Fruit fly (Drosophila melanogaster) whole organism, pupa: ENCODE measurements around the gene gd.

Experiments used
- CG10348 ChIP-seq: fragments of 200-800 bp; sonication (Bioruptor generic); IDR thresholded peaks from 2 replicates; pipeline ENCODE4 v1.3.6; 2022; ENCODE audit warnings: missing biosample characterization, missing genetic modification characterization
- CG12605 ChIP-seq: fragments of 200-800 bp; sonication (Bioruptor generic); IDR thresholded peaks from 2 replicates; pipeline ENCODE4 v1.3.6; 2022; ENCODE audit warnings: missing biosample characterization, missing genetic modification characterization
- CG13204 ChIP-seq: fragments of 200-800 bp; sonication (Bioruptor generic); optimal IDR thresholded peaks from 2 replicates; lab custom pipeline; 2018; ENCODE audit warnings: missing biosample characterization, mild to moderate bottlenecking, missing genetic modification characterization, moderate library complexity
- CG14655 ChIP-seq: fragments of 200-800 bp; sonication (Bioruptor generic); optimal IDR thresholded peaks from 3 replicates; lab custom pipeline; 2017; ENCODE audit warnings: mild to moderate bottlenecking, missing biosample characterization, missing genetic modification reagents, missing genetic modification characterization
- CG15710 ChIP-seq: fragments of 200-800 bp; sonication (Bioruptor generic); optimal IDR thresholded peaks from 2 replicates; lab custom pipeline; 2018; ENCODE audit warnings: missing biosample characterization, mild to moderate bottlenecking, missing genetic modification characterization, moderate library complexity
- CG17806 ChIP-seq: fragments of 200-800 bp; sonication (Bioruptor generic); optimal IDR thresholded peaks from 2 replicates; lab custom pipeline; 2018; ENCODE audit warnings: missing biosample characterization, mild to moderate bottlenecking, missing genetic modification characterization, moderate library complexity
- CG32121 ChIP-seq: fragments of 200-800 bp; sonication (Bioruptor generic); IDR thresholded peaks from 2 replicates; pipeline ENCODE4 v1.3.6; 2022; ENCODE audit warnings: missing biosample characterization, missing genetic modification characterization
- CG34367 ChIP-seq: fragments of 200-800 bp; sonication (Bioruptor generic); optimal IDR thresholded peaks from 2 replicates; lab custom pipeline; 2018; ENCODE audit warnings: missing biosample characterization, mild to moderate bottlenecking, missing genetic modification characterization
- CG4496 ChIP-seq: fragments of 200-800 bp; sonication (Bioruptor generic); IDR thresholded peaks from 3 replicates; pipeline ENCODE4 v1.3.6; 2022; ENCODE audit warnings: missing biosample characterization, missing genetic modification characterization
- CG8159 ChIP-seq: fragments of 200-800 bp; sonication (Bioruptor generic); optimal IDR thresholded peaks from 3 replicates; lab custom pipeline; 2018; ENCODE audit warnings: missing biosample characterization, mild to moderate bottlenecking, missing genetic modification characterization, moderate library complexity
- CG8301 ChIP-seq: fragments of 200-800 bp; sonication (Bioruptor generic); optimal IDR thresholded peaks from 2 replicates; lab custom pipeline; 2018; ENCODE audit warnings: missing biosample characterization, mild to moderate bottlenecking, missing genetic modification characterization
- CG9948 ChIP-seq: fragments of 200-800 bp; sonication (Bioruptor generic); optimal IDR thresholded peaks from 2 replicates; lab custom pipeline; 2018; ENCODE audit warnings: missing biosample characterization, mild to moderate bottlenecking, missing genetic modification characterization, moderate library complexity
- D1 ChIP-seq: fragments of 200-800 bp; sonication (Bioruptor generic); optimal IDR thresholded peaks from 2 replicates; lab custom pipeline; 2018; ENCODE audit warnings: missing biosample characterization, mild to moderate bottlenecking, missing genetic modification characterization, moderate library complexity
- EcR ChIP-seq: fragments of 200-800 bp; sonication (Bioruptor generic); optimal IDR thresholded peaks from 3 replicates; lab custom pipeline; 2019; ENCODE audit warnings: missing biosample characterization, missing genetic modification characterization, mild to moderate bottlenecking, moderate library complexity, missing genetic modification reagents
- Ets98B ChIP-seq: fragments of 200-800 bp; sonication (Bioruptor generic); IDR thresholded peaks from 2 replicates; pipeline ENCODE4 v1.3.6; 2022; ENCODE audit warnings: missing biosample characterization, missing genetic modification characterization
- Pif1A ChIP-seq: fragments of 200-800 bp; sonication (Bioruptor generic); optimal IDR thresholded peaks from 3 replicates; lab custom pipeline; 2016; ENCODE audit warnings: missing biosample characterization, missing genetic modification characterization
- Pif1B ChIP-seq: fragments of 200-800 bp; sonication (Bioruptor generic); optimal IDR thresholded peaks from 3 replicates; lab custom pipeline; 2016; ENCODE audit warnings: missing biosample characterization, missing genetic modification characterization
- Snoo ChIP-seq: fragments of 200-800 bp; sonication (Bioruptor generic); optimal IDR thresholded peaks from 3 replicates; lab custom pipeline; 2017; ENCODE audit warnings: missing biosample characterization, mild to moderate bottlenecking, missing genetic modification characterization, inconsistent platforms
- fd96Ca ChIP-seq: fragments of 200-800 bp; sonication (Bioruptor generic); IDR thresholded peaks from 3 replicates; pipeline ENCODE4 v1.3.6; 2022; ENCODE audit warnings: missing biosample characterization, missing genetic modification characterization
- gl ChIP-seq: fragments of 200-800 bp; sonication (Bioruptor generic); optimal IDR thresholded peaks from 2 replicates; lab custom pipeline; 2018; ENCODE audit warnings: missing biosample characterization, mild to moderate bottlenecking, missing genetic modification characterization
- rn ChIP-seq: fragments of 200-800 bp; sonication (Bioruptor generic); IDR thresholded peaks from 2 replicates; pipeline ENCODE4 v1.3.6; 2022; ENCODE audit warnings: missing biosample characterization, missing genetic modification characterization

The gd gene

DNA sequence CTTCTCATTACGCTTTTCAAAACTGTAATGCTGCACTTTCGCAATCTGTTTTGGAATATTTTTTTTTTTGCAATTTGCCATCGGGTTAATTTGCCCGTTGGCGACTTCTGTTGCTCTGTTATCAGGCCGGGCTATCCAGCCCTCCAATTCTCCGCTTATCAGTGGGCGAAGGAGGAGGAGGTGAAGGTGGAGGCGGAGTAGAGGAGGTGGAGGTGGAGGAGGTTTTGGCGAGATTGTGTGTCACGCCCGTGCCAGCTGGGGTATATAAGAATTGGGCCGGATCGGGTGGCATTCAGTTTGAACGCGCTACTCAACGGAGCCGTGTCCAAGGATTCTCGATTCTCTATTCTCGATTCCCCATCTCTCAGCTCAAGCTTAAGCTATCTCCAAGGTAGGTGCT, 26.6 kb upstream of the gd start:
- TF ChIP-seq rn (GFP tag; lab: Robert Waterston, UW) = no peak
- TF ChIP-seq CG9948 (tag; lab: Kevin White, UChicago) = no peak
- TF ChIP-seq gl = no peak
- no peak for TF ChIP-seq CG34367 (tag; lab: Kevin White, UChicago)
- no peak for TF ChIP-seq Pif1B (GFP tag; lab: Kevin White, UChicago)

DNA sequence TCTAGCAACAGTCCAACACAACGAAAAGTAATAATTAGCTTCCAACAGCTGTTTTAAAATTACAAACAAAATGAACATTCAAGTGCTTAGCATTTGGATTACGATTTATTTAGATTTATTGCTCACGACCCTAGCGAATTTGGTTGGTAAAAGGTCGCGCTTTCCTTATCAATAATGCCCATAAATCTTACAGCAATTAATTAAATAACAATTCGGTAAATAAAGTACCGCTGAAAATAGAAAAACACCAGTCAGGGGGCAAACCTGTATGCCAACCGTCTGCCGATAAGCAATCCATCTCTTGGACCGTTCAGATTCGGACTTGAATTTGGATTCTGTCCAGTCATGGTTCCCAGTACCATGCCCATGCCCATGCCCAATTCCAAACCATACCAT, 25.5 kb upstream of the gd start:
- TF ChIP-seq Snoo (tag; lab: Kevin White, UChicago) = no peak
- TF ChIP-seq CG9948 (tag; lab: Kevin White, UChicago) = no peak
- TF ChIP-seq gl = no peak
- TF ChIP-seq rn (GFP tag; lab: Robert Waterston, UW) = no peak
- TF ChIP-seq CG14655 = no peak
- TF ChIP-seq CG34367 (tag; lab: Kevin White, UChicago) = no peak
- TF ChIP-seq CG8159 (tag; lab: Kevin White, UChicago) = no peak
- TF ChIP-seq CG12605 (GFP tag; lab: Robert Waterston, UW) = no peak
- no peak for TF ChIP-seq CG10348 (GFP tag; lab: Robert Waterston, UW)
- no peak for TF ChIP-seq fd96Ca (GFP tag; lab: Robert Waterston, UW)
- TF ChIP-seq Pif1B (GFP tag; lab: Kevin White, UChicago) = no peak
- no peak for TF ChIP-seq CG15710 (tag; lab: Kevin White, UChicago)
- no peak for TF ChIP-seq EcR
- no peak for TF ChIP-seq CG17806
- no peak for TF ChIP-seq CG32121 (GFP tag; lab: Robert Waterston, UW)
- no peak for TF ChIP-seq CG8301 (tag; lab: Kevin White, UChicago)
- no peak for TF ChIP-seq D1
- TF ChIP-seq Pif1A (GFP tag; lab: Kevin White, UChicago) = no peak
- no peak for TF ChIP-seq CG13204 (GFP tag; lab: Kevin White, UChicago)
- no peak for TF ChIP-seq Ets98B (GFP tag; lab: Robert Waterston, UW)

DNA sequence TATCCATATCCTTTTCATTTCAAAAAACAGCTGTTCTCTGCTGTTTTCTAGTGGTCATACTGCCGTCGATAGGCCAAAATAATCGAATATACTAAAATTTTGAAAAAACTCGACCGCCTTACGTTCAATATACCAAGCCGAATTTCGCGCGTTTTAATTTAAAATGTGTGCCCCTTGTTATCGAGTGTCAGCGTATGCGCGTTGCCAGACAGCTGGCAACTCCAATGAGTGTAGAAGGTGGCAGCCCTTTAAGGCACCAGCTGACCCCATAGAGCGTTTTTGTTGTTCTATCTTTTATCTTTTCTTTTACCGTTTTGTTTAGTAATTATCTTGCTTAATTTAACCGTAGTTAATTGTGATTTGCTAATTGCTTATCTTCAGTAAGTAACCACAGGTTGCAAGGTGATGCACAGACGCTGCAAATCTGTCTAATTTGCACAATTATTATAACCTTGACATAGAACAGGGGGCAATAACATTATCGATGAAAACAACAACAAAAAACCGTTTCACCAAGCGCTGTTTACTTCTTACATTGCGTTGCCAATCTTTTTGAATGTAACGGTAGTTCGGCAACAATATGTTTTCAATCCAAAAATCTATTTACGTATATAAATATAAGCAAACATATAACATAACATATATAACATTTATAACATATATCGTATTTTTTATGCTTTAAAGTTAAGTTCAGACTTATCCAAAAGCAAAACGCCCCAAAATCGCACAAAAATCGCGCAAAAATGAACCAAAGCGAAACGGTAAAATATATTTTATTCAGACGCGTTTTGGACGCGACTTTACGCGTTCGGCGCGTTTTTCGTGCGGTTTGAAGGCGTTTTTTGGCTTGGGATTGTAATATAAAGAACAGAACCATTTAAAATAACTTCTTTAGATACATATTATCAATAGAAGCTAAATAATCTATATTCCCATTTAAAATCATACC, 24.9 kb upstream of the gd start, which contains the start of the genes CG1492 and regucalcin:
Gene CG1492 (minus strand): TSS at position 63 of the 949 bp plus-strand sequence.
Gene regucalcin (plus strand): TSS at position 229 of the 949 bp plus-strand sequence.
- TF ChIP-seq CG8159 (tag; lab: Kevin White, UChicago) (no peak), EcR (peak; percentile 98)

DNA sequence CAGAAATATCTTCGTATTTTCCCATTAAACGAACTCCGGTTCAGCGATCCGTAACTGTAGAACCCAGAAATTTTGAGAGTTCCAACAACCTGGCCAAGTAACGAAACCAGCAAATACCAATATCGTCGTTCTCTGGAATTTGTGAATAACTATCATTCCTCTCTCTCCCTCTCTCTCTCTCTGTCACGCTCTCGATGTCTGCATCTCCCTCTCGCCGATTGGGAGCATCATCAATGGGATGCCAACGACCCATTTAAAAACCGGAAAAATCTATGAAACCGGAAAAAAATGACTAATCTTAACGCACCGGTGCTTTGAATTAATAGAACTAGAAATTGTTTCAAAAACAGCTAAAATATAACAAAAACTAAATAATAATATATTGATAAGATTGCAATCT, 20.0 kb upstream of the gd start:
- TF ChIP-seq CG4496 (no peak), rn (GFP tag; lab: Robert Waterston, UW) (no peak), EcR (peak; percentile 91)

DNA sequence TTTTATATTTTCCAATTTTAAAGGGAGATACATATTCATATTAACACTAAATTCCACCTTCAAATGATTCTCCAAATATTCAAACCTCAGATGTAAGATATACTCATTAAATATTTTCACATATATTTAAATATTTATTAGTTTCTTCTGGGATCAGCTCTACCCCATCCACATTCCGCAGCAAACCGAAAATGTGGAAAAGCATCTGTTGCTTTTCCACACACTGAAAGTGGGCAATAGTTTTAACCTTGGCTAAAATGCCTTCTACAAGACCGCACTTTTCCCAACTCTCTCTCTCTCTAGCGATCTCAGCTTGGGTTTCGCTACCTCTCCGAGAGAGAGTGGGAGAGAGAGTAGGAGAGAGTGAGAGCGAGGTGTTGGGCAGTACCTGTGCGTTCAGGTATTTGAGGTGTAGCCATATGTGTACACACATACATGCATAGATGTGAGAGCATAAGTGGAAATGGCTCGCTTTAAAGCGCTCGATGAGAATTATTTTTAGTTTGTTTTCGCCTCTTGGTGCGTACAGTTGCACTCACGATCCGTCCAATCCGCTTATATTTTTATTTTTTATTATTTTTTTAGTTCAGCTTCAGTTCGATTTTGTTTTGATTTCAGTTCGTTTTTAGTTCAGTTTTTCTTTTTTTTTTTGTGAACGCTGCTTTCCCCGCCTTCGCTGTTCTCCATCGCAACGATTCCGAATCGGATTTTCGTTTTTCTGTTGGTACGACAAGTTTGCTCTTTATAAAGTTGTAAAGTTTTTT, 19.3 kb upstream of the gd start, which contains the start of gene CG1806:
Gene CG1806 (plus strand): TSS at position 499 of the 764 bp plus-strand sequence.
- TF ChIP-seq CG15710 (tag; lab: Kevin White, UChicago) = peak; percentile 32
- TF ChIP-seq fd96Ca (GFP tag; lab: Robert Waterston, UW) = peak; percentile 69; the same call in 2 of the 3 replicates
- peak; percentile 60; the same call in 1 of the 2 replicates for TF ChIP-seq CG32121 (GFP tag; lab: Robert Waterston, UW)
- peak; percentile 11 for TF ChIP-seq CG17806
- TF ChIP-seq CG13204 (GFP tag; lab: Kevin White, UChicago) = peak; percentile 36
- no peak for TF ChIP-seq D1
- TF ChIP-seq EcR = peak; percentile 22
- peak; percentile 39 for TF ChIP-seq gl
- peak; percentile 62 for TF ChIP-seq CG12605 (GFP tag; lab: Robert Waterston, UW)
- peak; percentile 34 for TF ChIP-seq CG8159 (tag; lab: Kevin White, UChicago)
- TF ChIP-seq CG4496 = peak; percentile 73
- no peak for TF ChIP-seq CG9948 (tag; lab: Kevin White, UChicago)
- TF ChIP-seq Snoo (tag; lab: Kevin White, UChicago) = no peak
- no peak for TF ChIP-seq CG8301 (tag; lab: Kevin White, UChicago)
- no peak for TF ChIP-seq CG10348 (GFP tag; lab: Robert Waterston, UW)
- peak; percentile 62 for TF ChIP-seq Ets98B (GFP tag; lab: Robert Waterston, UW)
- peak; percentile 41 for TF ChIP-seq CG34367 (tag; lab: Kevin White, UChicago)
- peak; percentile 45 for TF ChIP-seq CG14655
- peak; percentile 64 for TF ChIP-seq Pif1B (GFP tag; lab: Kevin White, UChicago)
- TF ChIP-seq rn (GFP tag; lab: Robert Waterston, UW) = 0 out of 2 replicates have a peak, but pooled peaks have one; percentile 19
- peak; percentile 64 for TF ChIP-seq Pif1A (GFP tag; lab: Kevin White, UChicago)

DNA sequence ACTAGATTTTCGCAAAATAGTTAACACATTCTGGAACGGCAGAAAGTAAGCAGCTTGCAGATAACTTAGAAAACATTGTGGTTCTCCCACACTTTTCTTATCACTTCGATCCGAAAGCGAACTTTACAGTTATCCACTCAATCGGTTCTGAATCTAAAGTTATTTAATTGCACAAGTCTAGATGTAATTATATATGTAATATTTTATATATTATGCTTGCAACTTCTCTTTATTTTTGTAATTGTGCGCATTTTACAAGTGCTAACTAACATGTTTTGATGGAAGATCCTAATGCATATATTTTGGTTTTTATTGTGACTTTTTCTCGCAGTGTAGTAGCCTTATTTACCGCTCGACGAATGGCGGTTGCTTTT, 16.8 kb upstream of the gd start:
- no peak for TF ChIP-seq Pif1A (GFP tag; lab: Kevin White, UChicago)
- TF ChIP-seq fd96Ca (GFP tag; lab: Robert Waterston, UW) = no peak
- peak; percentile 38 for TF ChIP-seq CG13204 (GFP tag; lab: Kevin White, UChicago)
- peak; percentile 22; the same call in 1 of the 2 replicates for TF ChIP-seq Ets98B (GFP tag; lab: Robert Waterston, UW)
- no peak for TF ChIP-seq CG10348 (GFP tag; lab: Robert Waterston, UW)
- peak; percentile 43 for TF ChIP-seq CG34367 (tag; lab: Kevin White, UChicago)
- TF ChIP-seq Snoo (tag; lab: Kevin White, UChicago) = peak; percentile 67
- peak; percentile 57 for TF ChIP-seq CG8301 (tag; lab: Kevin White, UChicago)
- no peak for TF ChIP-seq CG32121 (GFP tag; lab: Robert Waterston, UW)
- peak; percentile 76 for TF ChIP-seq CG4496
- TF ChIP-seq CG8159 (tag; lab: Kevin White, UChicago) = peak; percentile 83
- no peak for TF ChIP-seq EcR
- peak; percentile 55 for TF ChIP-seq CG15710 (tag; lab: Kevin White, UChicago)
- TF ChIP-seq CG14655 = peak; percentile 84
- no peak for TF ChIP-seq CG12605 (GFP tag; lab: Robert Waterston, UW)
- TF ChIP-seq CG9948 (tag; lab: Kevin White, UChicago) = peak; percentile 61
- no peak for TF ChIP-seq rn (GFP tag; lab: Robert Waterston, UW)
- peak; percentile 2 for TF ChIP-seq D1
- TF ChIP-seq gl = no peak
- peak; percentile 9 for TF ChIP-seq CG17806
- TF ChIP-seq Pif1B (GFP tag; lab: Kevin White, UChicago) = no peak
- TF ChIP-seq, all 21 proteins: peak for 12
